Fruit fly (Drosophila melanogaster): Measurements from ENCODE around the gene Grip71.
A peak's percentile ranks its signal among the peaks of the same experiment; 100 is the strongest.

Grip71 gene

dm6 chr2L:18676948-18677820, 31.5 kb upstream of the Grip71 start, which contains the start of the genes Mst36Fa and CG31751 (continued):
- peak; percentile 74 for TF ChIP-seq gsb (GFP tag; IDR thresholded peaks at IDR 0.05)
- TF ChIP-seq her (GFP tag; optimal IDR thresholded peaks at IDR 0.05), result peak; percentile 80
- no peak for TF ChIP-seq CG6791 (GFP tag; IDR thresholded peaks at IDR 0.05; ENCODE audit: partially characterized antibody)
- TF ChIP-seq Kr (GFP tag; optimal IDR thresholded peaks at IDR 0.05), result no peak
- peak; percentile 27 for TF ChIP-seq BEAF-32 (GFP tag; optimal IDR thresholded peaks at IDR 0.05)
- no peak for TF ChIP-seq CG16815 (GFP tag; optimal IDR thresholded peaks at IDR 0.05)
- TF ChIP-seq Oli (tag; optimal IDR thresholded peaks at IDR 0.05), result peak; percentile 42
- no peak for TF ChIP-seq Gsc (GFP tag; IDR thresholded peaks at IDR 0.05)
- TF ChIP-seq Bteb2 (GFP tag; optimal IDR thresholded peaks at IDR 0.05), result peak; percentile 64
- TF ChIP-seq sens (GFP tag), result peak; percentile 96
- peak; percentile 71 for TF ChIP-seq pho (GFP tag; optimal IDR thresholded peaks at IDR 0.05)
- peak; percentile 79 for TF ChIP-seq sob (GFP tag; IDR thresholded peaks at IDR 0.05)
- TF ChIP-seq Bgb (GFP tag; IDR thresholded peaks at IDR 0.05; ENCODE audit: partially characterized antibody), result no peak
- TF ChIP-seq Poxn (GFP tag; IDR thresholded peaks at IDR 0.05), result no peak
- TF ChIP-seq CG3838 (GFP tag; optimal IDR thresholded peaks at IDR 0.05), result peak; percentile 75
- TF ChIP-seq zfh1 (GFP tag; IDR thresholded peaks at IDR 0.05), result peak; percentile 55; the same call in 1 of the 3 replicates
- TF ChIP-seq pum (GFP tag; optimal IDR thresholded peaks at IDR 0.05), result peak; percentile 54
- TF ChIP-seq Rfx (GFP tag; IDR thresholded peaks at IDR 0.05), result peak; percentile 81
- peak; percentile 31 for TF ChIP-seq CG17829 (tag; optimal IDR thresholded peaks at IDR 0.05)
- peak; percentile 79 for TF ChIP-seq CG13123 (GFP tag; optimal IDR thresholded peaks at IDR 0.05)
- no peak for TF ChIP-seq hth (optimal IDR thresholded peaks at IDR 0.05)
- TF ChIP-seq CG14014 (GFP tag; IDR thresholded peaks at IDR 0.05), result peak; percentile 85; the same call in 1 of the 2 replicates
- peak; percentile 73 for TF ChIP-seq salm (tag; optimal IDR thresholded peaks at IDR 0.05)
- TF ChIP-seq Usf (GFP tag; optimal IDR thresholded peaks at IDR 0.05), result no peak
- TF ChIP-seq Lpt (GFP tag; optimal IDR thresholded peaks at IDR 0.05), result no peak
- peak; percentile 72 for TF ChIP-seq NC2β (GFP tag; optimal IDR thresholded peaks at IDR 0.05)
- TF ChIP-seq lmd (GFP tag; IDR thresholded peaks at IDR 0.05), result peak; percentile 39; the same call in 1 of the 2 replicates
- peak; percentile 62 for TF ChIP-seq CG2202 (tag; optimal IDR thresholded peaks at IDR 0.05)
- peak; percentile 40; the same call in 1 of the 2 replicates for TF ChIP-seq CG6689 (GFP tag; IDR thresholded peaks at IDR 0.05)
- peak; percentile 81 for TF ChIP-seq eyg (GFP tag; optimal IDR thresholded peaks at IDR 0.05)
- peak; percentile 82 for TF ChIP-seq CG1792 (GFP tag; optimal IDR thresholded peaks at IDR 0.05)
- TF ChIP-seq lbe (GFP tag; optimal IDR thresholded peaks at IDR 0.05), result no peak
- peak; percentile 17 for TF ChIP-seq tio (GFP tag; optimal IDR thresholded peaks at IDR 0.05)
- peak; percentile 99 for TF ChIP-seq CG17385 (GFP tag; optimal IDR thresholded peaks at IDR 0.05)
- TF ChIP-seq CG3163 (GFP tag; optimal IDR thresholded peaks at IDR 0.05), result peak; percentile 67
- no peak for TF ChIP-seq nau (GFP tag; optimal IDR thresholded peaks at IDR 0.05)
- TF ChIP-seq vnd (GFP tag; IDR thresholded peaks at IDR 0.05; ENCODE audit: partially characterized antibody), result no peak
- TF ChIP-seq cas (GFP tag; IDR thresholded peaks at IDR 0.05), result no peak
- TF ChIP-seq ara (GFP tag; IDR thresholded peaks at IDR 0.05), result peak; percentile 19; the same call in 1 of the 2 replicates
- TF ChIP-seq Hr78 (GFP tag; optimal IDR thresholded peaks at IDR 0.05), result peak in 1 of 2 experiments; percentile 63
- peak; percentile 45 for TF ChIP-seq slbo (GFP tag; IDR thresholded peaks at IDR 0.05)
- peak; percentile 71 for TF ChIP-seq CG2120 (GFP tag; optimal IDR thresholded peaks at IDR 0.05)
- peak; percentile 2 for TF ChIP-seq Atf3 (GFP tag; optimal IDR thresholded peaks at IDR 0.05)
- peak; percentile 15 for TF ChIP-seq vfl (GFP tag; optimal IDR thresholded peaks at IDR 0.05)
- TF ChIP-seq CG12391 (tag; optimal IDR thresholded peaks at IDR 0.05), result peak; percentile 44
- TF ChIP-seq ab (GFP tag; optimal IDR thresholded peaks at IDR 0.05), result no peak
- peak; percentile 67 for TF ChIP-seq CG13424 (tag; optimal IDR thresholded peaks at IDR 0.05)
- peak; percentile 29 for TF ChIP-seq CG1602 (GFP tag; optimal IDR thresholded peaks at IDR 0.05)
- TF ChIP-seq CG10267 (tag; optimal IDR thresholded peaks at IDR 0.05), result peak; percentile 90
- peak; percentile 52; the same call in 1 of the 3 replicates for TF ChIP-seq B-H1 (GFP tag; IDR thresholded peaks at IDR 0.05)
